Worm (Caenorhabditis elegans): Measurements from ENCODE around the gene dhhc-14.

ce11 chrX:8521614-8522013 is 30.5 kb upstream of the dhhc-14 start, which contains the start of gene C03G5.14:
- no peak for TF ChIP-seq elt-1 (tag; optimal IDR thresholded peaks at IDR 0.05)
- no peak for TF ChIP-seq jun-1 (tag; optimal IDR thresholded peaks at IDR 0.05)
- no peak for TF ChIP-seq nhr-11 (tag; optimal IDR thresholded peaks at IDR 0.05)
- TF ChIP-seq unc-62 (GFP tag; optimal IDR thresholded peaks at IDR 0.05) = no peak
- no peak for TF ChIP-seq pha-4 (tag; optimal IDR thresholded peaks at IDR 0.05)
- no peak for TF ChIP-seq nhr-25 (tag; optimal IDR thresholded peaks at IDR 0.05)
- no peak for TF ChIP-seq nhr-237 (tag; optimal IDR thresholded peaks at IDR 0.05)
- no peak for TF ChIP-seq skn-1 (tag; optimal IDR thresholded peaks at IDR 0.05)
- TF ChIP-seq hmg-11 (tag; optimal IDR thresholded peaks at IDR 0.05) = no peak
